Worm (Caenorhabditis elegans) whole organism, L1 larva: ENCODE measurements around the gene chil-10.

ENCODE experiments used
- ama-1 ChIP-seq: fragments of 150-350 bp; optimal IDR thresholded peaks from 2 replicates; lab custom pipeline; 2014
- efl-3 ChIP-seq: fragments of 200-800 bp; sonication (Bioruptor generic); optimal IDR thresholded peaks from 2 replicates; lab custom pipeline; 2018; ENCODE audit warnings: mild to moderate bottlenecking, missing genetic modification characterization, missing compliant biosample characterization
- egl-27 ChIP-seq, 2 experiments: fragments of 150-350 bp in 1 of 2; sonication (generic microtip); optimal IDR thresholded peaks; 3 replicates each; lab custom pipeline; 2017 to 2018; ENCODE audit warnings: missing biosample characterization in 2 of 2, missing genetic modification characterization in 2 of 2, missing genetic modification reagents in 2 of 2
- elt-3 ChIP-seq, 6 experiments: fragments of 150-350 bp in 1 of 6; sonication (generic microtip); optimal IDR thresholded peaks; 2 replicates each; lab custom pipeline; 2017 to 2018; ENCODE audit warnings: missing biosample characterization in 6 of 6, missing genetic modification characterization in 6 of 6, inconsistent platforms in 1 of 6
- nhr-12 ChIP-seq: sonication (generic microtip); optimal IDR thresholded peaks from 2 replicates; lab custom pipeline; 2017; ENCODE audit warnings: missing biosample characterization, missing genetic modification characterization
- nhr-237 ChIP-seq: fragments of 150-350 bp; optimal IDR thresholded peaks from 2 replicates; lab custom pipeline; 2014; ENCODE audit warnings: missing biosample characterization, missing genetic modification characterization
- nhr-28 ChIP-seq: fragments of 150-350 bp; optimal IDR thresholded peaks from 2 replicates; lab custom pipeline; 2014; ENCODE audit warnings: missing biosample characterization, missing genetic modification characterization
- nhr-71 ChIP-seq: sonication (generic microtip); optimal IDR thresholded peaks from 2 replicates; lab custom pipeline; 2016; ENCODE audit warnings: mild to moderate bottlenecking, missing genetic modification characterization, moderate library complexity, missing compliant biosample characterization
- nhr-76 ChIP-seq: sonication (generic microtip); optimal IDR thresholded peaks from 2 replicates; lab custom pipeline; 2017; ENCODE audit warnings: missing biosample characterization, missing genetic modification characterization
- nhr-77 ChIP-seq: fragments of 150-350 bp; optimal IDR thresholded peaks from 2 replicates; lab custom pipeline; 2014; ENCODE audit warnings: missing biosample characterization, missing genetic modification characterization
- snpc-4 ChIP-seq: fragments of 150-350 bp; optimal IDR thresholded peaks from 2 replicates; lab custom pipeline; 2014; ENCODE audit warnings: missing biosample characterization, missing genetic modification characterization
- sptf-1 ChIP-seq: fragments of 150-350 bp; optimal IDR thresholded peaks from 2 replicates; lab custom pipeline; 2014; ENCODE audit warnings: missing biosample characterization, missing genetic modification characterization
- ztf-11 ChIP-seq, 2 experiments: sonication (generic microtip); optimal IDR thresholded peaks; 2 replicates each; lab custom pipeline; 2016 to 2017; ENCODE audit warnings: missing genetic modification characterization in 2 of 2, missing biosample characterization in 1 of 2, missing compliant biosample characterization in 1 of 2

DNA sequence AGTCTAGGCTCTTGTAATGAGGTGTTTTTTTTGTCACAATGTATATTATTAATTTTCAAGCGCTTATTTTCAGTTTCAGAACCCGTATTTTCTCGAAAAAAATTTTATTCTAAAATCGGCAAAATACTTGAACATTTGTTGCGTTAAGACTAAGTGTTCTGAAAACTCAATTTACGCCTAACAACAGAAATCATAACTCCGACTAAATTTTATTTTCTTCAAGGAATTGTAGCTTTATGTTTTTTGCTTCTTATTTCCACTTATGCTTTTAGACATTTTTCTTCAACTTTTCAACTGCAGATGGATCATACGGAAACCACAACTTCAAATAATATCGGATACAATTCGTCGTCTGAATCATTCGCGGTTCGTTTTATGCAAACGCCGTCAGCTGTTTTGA is 24.2 kb upstream of the chil-10 start, which contains the start of gene F35H12.1:
- TF ChIP-seq nhr-28 (no peak), ama-1 (no peak), snpc-4 (tag; lab: Kevin White, UChicago) (no peak), efl-3 (GFP tag; lab: Kevin White, UChicago) (no peak), nhr-71 (tag; lab: Kevin White, UChicago) (no peak), elt-3 (tag; optimal IDR thresholded peaks at IDR 0.05; lab: Kevin White, UChicago) (no peak), sptf-1 (tag; lab: Kevin White, UChicago) (no peak), nhr-77 (tag; lab: Kevin White, UChicago) (no peak), nhr-12 (tag; lab: Kevin White, UChicago) (no peak), egl-27 (tag; optimal IDR thresholded peaks at IDR 0.05; lab: Kevin White, UChicago) (no peak), nhr-76 (tag; lab: Kevin White, UChicago) (no peak), nhr-237 (no peak), ztf-11 (tag; optimal IDR thresholded peaks at IDR 0.05; lab: Kevin White, UChicago) (no peak)
